Fruit fly (Drosophila melanogaster): ENCODE results near the gene Kmn2.

DNA sequence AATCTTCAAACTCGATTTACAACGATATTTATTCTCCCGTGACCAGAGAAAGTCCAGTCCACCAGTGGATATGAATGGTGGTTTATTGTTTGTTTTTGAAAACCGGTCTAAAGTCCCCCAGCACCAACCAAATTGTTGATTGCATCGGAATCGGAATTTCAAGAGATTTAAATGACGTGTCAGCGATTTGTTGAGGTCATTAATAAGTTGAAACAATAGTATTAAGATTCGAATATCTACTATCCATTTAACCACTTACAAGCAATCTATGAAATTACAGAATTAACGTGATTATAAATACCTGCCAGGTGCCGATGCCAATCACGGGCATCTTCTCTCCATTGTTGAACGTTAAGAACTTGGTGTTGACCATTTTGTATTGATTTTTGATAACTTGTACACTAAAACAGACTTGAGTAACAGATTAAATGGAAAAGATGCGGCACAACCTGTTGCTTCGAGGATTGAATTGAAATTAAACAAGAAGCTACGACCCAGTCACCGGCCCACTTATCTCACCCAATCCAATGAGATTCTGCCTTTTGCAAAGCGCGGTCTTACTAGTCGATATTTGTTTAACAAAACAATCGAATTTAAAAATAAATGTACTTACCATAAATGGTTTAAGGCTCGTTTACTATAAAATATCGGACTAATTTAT lies 6.6 kb upstream of the Kmn2 start, which contains the start of gene CG2767:
- TF ChIP-seq psq (optimal IDR thresholded peaks at IDR 0.05): no peak
- no peak for TF ChIP-seq pan (optimal IDR thresholded peaks at IDR 0.05)
- no peak for TF ChIP-seq CG8478 (optimal IDR thresholded peaks at IDR 0.05)
- no peak for TF ChIP-seq EcR (GFP tag; optimal IDR thresholded peaks at IDR 0.05)
- no peak for TF ChIP-seq usp (GFP tag; optimal IDR thresholded peaks at IDR 0.05)
- no peak for TF ChIP-seq Dll (optimal IDR thresholded peaks at IDR 0.05)
